Fruit fly (Drosophila melanogaster): Measurements from ENCODE around the gene squ.
A peak's percentile ranks its signal among the peaks of the same experiment; 100 is the strongest.

squ gene

DNA sequence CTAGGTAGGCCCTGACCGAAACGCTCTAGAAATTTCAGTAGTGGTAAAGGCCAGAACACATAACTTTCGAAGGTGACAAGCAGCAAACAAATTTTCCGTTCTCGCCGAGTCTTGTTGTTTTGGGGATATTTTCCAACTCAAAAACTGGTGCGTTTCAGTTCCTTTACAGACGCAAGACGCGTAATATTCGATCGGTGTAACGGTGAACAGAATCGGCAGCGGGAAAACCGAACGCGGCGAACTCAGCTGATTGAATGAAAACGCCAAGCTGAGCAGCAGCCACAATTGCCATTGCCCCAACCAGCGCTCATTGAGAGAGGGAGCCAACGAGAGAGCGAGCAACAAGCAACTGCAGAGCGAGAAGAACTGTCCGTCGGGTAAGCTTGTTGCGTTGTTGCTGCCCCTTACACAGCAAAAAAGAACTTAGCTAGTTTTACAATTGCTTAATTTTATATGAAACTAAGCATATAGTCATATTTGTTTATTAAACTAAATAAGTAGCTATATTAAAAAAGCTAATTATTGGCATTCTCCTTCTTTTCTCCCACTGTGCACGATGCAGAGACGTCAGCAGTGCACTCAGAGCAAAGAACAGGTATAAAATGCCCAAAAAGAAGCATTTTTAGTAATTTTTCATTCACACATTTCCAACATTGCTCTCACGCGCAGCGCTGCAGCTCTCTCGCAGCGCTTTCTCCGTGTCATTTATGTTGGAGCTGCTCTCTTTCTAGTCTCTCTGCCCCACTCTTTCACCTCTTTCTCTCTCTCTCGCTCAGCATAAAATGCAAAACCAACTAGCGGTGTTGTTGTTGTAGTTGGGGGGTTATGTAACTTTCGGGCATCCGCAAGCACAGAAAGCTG is 36.2 kb downstream of the squ start, which contains the start of the genes Cyt-c-d and CG31808 (continued):
- TF ChIP-seq bab2 (GFP tag; optimal IDR thresholded peaks at IDR 0.05) = peak; percentile 92
- TF ChIP-seq Hmr (GFP tag; optimal IDR thresholded peaks at IDR 0.05) = peak; percentile 98
- peak; percentile 98 for TF ChIP-seq gsb-n (tag; optimal IDR thresholded peaks at IDR 0.05)
- peak in 1 of 2 experiments; percentile 70 for TF ChIP-seq crp (GFP tag; optimal IDR thresholded peaks at IDR 0.05)
- TF ChIP-seq MBD-R2 (GFP tag; IDR thresholded peaks at IDR 0.05) = peak; percentile 86
- peak; percentile 97 for TF ChIP-seq CG1603 (tag; optimal IDR thresholded peaks at IDR 0.05)
- peak; percentile 95 for TF ChIP-seq CG7372 (GFP tag; IDR thresholded peaks at IDR 0.05)
- peak; percentile 94 for TF ChIP-seq Mad (GFP tag; optimal IDR thresholded peaks at IDR 0.05)
- peak; percentile 79 for TF ChIP-seq ac (GFP tag; optimal IDR thresholded peaks at IDR 0.05)
- TF ChIP-seq nau (GFP tag; optimal IDR thresholded peaks at IDR 0.05) = peak; percentile 98
- TF ChIP-seq Abd-B (GFP tag; optimal IDR thresholded peaks at IDR 0.05) = peak; percentile 95
- peak in 1 of 2 experiments; percentile 98 for TF ChIP-seq Eip74EF (GFP tag; optimal IDR thresholded peaks at IDR 0.05)
- TF ChIP-seq CG10654 (GFP tag; optimal IDR thresholded peaks at IDR 0.05) = peak; percentile 94
- peak; percentile 90 for TF ChIP-seq Atf3 (GFP tag; optimal IDR thresholded peaks at IDR 0.05)
- TF ChIP-seq repo (GFP tag; optimal IDR thresholded peaks at IDR 0.05) = peak; percentile 88
- peak; percentile 80 for TF ChIP-seq CHES-1-like (GFP tag; optimal IDR thresholded peaks at IDR 0.05)
- peak; percentile 72 for TF ChIP-seq Hey (tag; optimal IDR thresholded peaks at IDR 0.05)
- peak; percentile 91 for TF ChIP-seq CG10267 (tag; optimal IDR thresholded peaks at IDR 0.05)
- TF ChIP-seq sim (GFP tag; IDR thresholded peaks at IDR 0.05) = peak; percentile 93
- TF ChIP-seq danr (GFP tag; IDR thresholded peaks at IDR 0.05) = peak; percentile 93
- TF ChIP-seq CG2116 (GFP tag; optimal IDR thresholded peaks at IDR 0.05) = peak; percentile 85
- peak; percentile 83 for TF ChIP-seq NK7.1 (GFP tag; optimal IDR thresholded peaks at IDR 0.05)
- peak; percentile 100 for TF ChIP-seq sens (GFP tag)
- peak; percentile 91 for TF ChIP-seq slou (GFP tag; optimal IDR thresholded peaks at IDR 0.05)
- TF ChIP-seq TFAM (GFP tag; optimal IDR thresholded peaks at IDR 0.05) = peak; percentile 83
- TF ChIP-seq CG7271 (tag; optimal IDR thresholded peaks at IDR 0.05) = peak; percentile 78
- peak; percentile 70 for TF ChIP-seq schlank (tag; optimal IDR thresholded peaks at IDR 0.05)
- TF ChIP-seq az2 (GFP tag; optimal IDR thresholded peaks at IDR 0.05) = peak; percentile 98
- TF ChIP-seq Dfd (GFP tag; optimal IDR thresholded peaks at IDR 0.05) = no peak
- peak; percentile 16; the same call in 1 of the 2 replicates for TF ChIP-seq CG13287 (GFP tag; IDR thresholded peaks at IDR 0.05; ENCODE audit: partially characterized antibody)
- peak; percentile 96 for TF ChIP-seq Chrac-16 (GFP tag; optimal IDR thresholded peaks at IDR 0.05)
- TF ChIP-seq CG30431 (GFP tag; optimal IDR thresholded peaks at IDR 0.05) = peak; percentile 94
- peak; percentile 86 for TF ChIP-seq MTF-1 (GFP tag; optimal IDR thresholded peaks at IDR 0.05; ENCODE audit: borderline replicate concordance)
- peak; percentile 78 for TF ChIP-seq ERR (GFP tag; optimal IDR thresholded peaks at IDR 0.05)
- TF ChIP-seq CG1602 (GFP tag; optimal IDR thresholded peaks at IDR 0.05) = peak; percentile 96
- TF ChIP-seq Dip3 (GFP tag; optimal IDR thresholded peaks at IDR 0.05) = peak; percentile 87
- peak; percentile 35; the same call in 1 of the 4 replicates for TF ChIP-seq Dll (GFP tag; IDR thresholded peaks at IDR 0.05; ENCODE audit: partially characterized antibody)
- peak; percentile 59 for TF ChIP-seq CG7745 (tag; optimal IDR thresholded peaks at IDR 0.05)
- TF ChIP-seq shn (GFP tag; optimal IDR thresholded peaks at IDR 0.05) = peak; percentile 87
- TF ChIP-seq aop (GFP tag; IDR thresholded peaks at IDR 0.05) = peak; percentile 90
- TF ChIP-seq psq (GFP tag; optimal IDR thresholded peaks at IDR 0.05) = peak; percentile 75
- peak; percentile 98 for TF ChIP-seq Awh (GFP tag; IDR thresholded peaks at IDR 0.05)
- peak; percentile 96 for TF ChIP-seq lilli (GFP tag; optimal IDR thresholded peaks at IDR 0.05)
- peak; percentile 85 for TF ChIP-seq NFAT (GFP tag; IDR thresholded peaks at IDR 0.05)
- TF ChIP-seq CG6254 (GFP tag; optimal IDR thresholded peaks at IDR 0.05) = peak; percentile 96
- TF ChIP-seq CG4328 (GFP tag; optimal IDR thresholded peaks at IDR 0.05) = peak; percentile 91
- TF ChIP-seq Oaz (GFP tag; IDR thresholded peaks at IDR 0.05) = peak; percentile 94
- TF ChIP-seq CG15011 (GFP tag; optimal IDR thresholded peaks at IDR 0.05) = peak; percentile 92

Data from whole organism, embryonic.